Fruit fly (Drosophila melanogaster): ENCODE measurements around the gene LysP.

LysP gene

dm6 chr3L:1208206-1208605, 10.3 kb downstream of the LysP start (continued):
- TF ChIP-seq Med (GFP tag) (peak; percentile 51), dimm (GFP tag; IDR thresholded peaks at IDR 0.05) (no peak), CG14014 (GFP tag; IDR thresholded peaks at IDR 0.05) (no peak), hbn (GFP tag; IDR thresholded peaks at IDR 0.05; ENCODE audit: partially characterized antibody) (no peak), lbe (GFP tag; optimal IDR thresholded peaks at IDR 0.05) (no peak), unc-4 (GFP tag; IDR thresholded peaks at IDR 0.05; ENCODE audit: partially characterized antibody) (0 out of 2 replicates have a peak, but pooled peaks have one; percentile 32), D19B (GFP tag; optimal IDR thresholded peaks at IDR 0.05) (no peak), tna (GFP tag; IDR thresholded peaks at IDR 0.05; ENCODE audit: partially characterized antibody) (0 out of 2 replicates have a peak, but pooled peaks have one; percentile 37), chinmo (GFP tag; IDR thresholded peaks at IDR 0.05; ENCODE audit: partially characterized antibody) (peak; percentile 77; the same call in 2 of the 4 replicates), CG8281 (tag; optimal IDR thresholded peaks at IDR 0.05) (no peak), Usf (GFP tag; optimal IDR thresholded peaks at IDR 0.05) (no peak), lilli (GFP tag; optimal IDR thresholded peaks at IDR 0.05) (no peak), CG12219 (GFP tag; optimal IDR thresholded peaks at IDR 0.05) (no peak), CG8290 (GFP tag; optimal IDR thresholded peaks at IDR 0.05) (no peak), CG8290 (tag; optimal IDR thresholded peaks at IDR 0.05) (peak in 1 of 2 experiments; percentile 7), CG8359 (GFP tag; optimal IDR thresholded peaks at IDR 0.05; ENCODE audit: borderline replicate concordance) (no peak), Dek (tag; optimal IDR thresholded peaks at IDR 0.05) (no peak), Bgb (GFP tag; IDR thresholded peaks at IDR 0.05; ENCODE audit: partially characterized antibody) (0 out of 2 replicates have a peak, but pooled peaks have one; percentile 17), bcd (GFP tag; optimal IDR thresholded peaks at IDR 0.05) (peak; percentile 28), slou (GFP tag; optimal IDR thresholded peaks at IDR 0.05) (no peak), ara (GFP tag; IDR thresholded peaks at IDR 0.05) (no peak), CG9727 (GFP tag; optimal IDR thresholded peaks at IDR 0.05) (no peak), CG31365 (tag; optimal IDR thresholded peaks at IDR 0.05) (no peak), da (GFP tag; optimal IDR thresholded peaks at IDR 0.05) (no peak), peb (GFP tag; IDR thresholded peaks at IDR 0.05) (no peak), fd102C (GFP tag; optimal IDR thresholded peaks at IDR 0.05) (no peak), CG9609 (GFP tag; optimal IDR thresholded peaks at IDR 0.05) (no peak), CG30403 (GFP tag; optimal IDR thresholded peaks at IDR 0.05) (no peak), sc (optimal IDR thresholded peaks at IDR 0.05) (no peak), sc (GFP tag; optimal IDR thresholded peaks at IDR 0.05) (no peak), CG13287 (GFP tag; IDR thresholded peaks at IDR 0.05; ENCODE audit: partially characterized antibody) (peak; percentile 32; the same call in 1 of the 2 replicates), ap (GFP tag; IDR thresholded peaks at IDR 0.05) (no peak), ewg (GFP tag; optimal IDR thresholded peaks at IDR 0.05) (no peak), Six4 (GFP tag; optimal IDR thresholded peaks at IDR 0.05) (no peak), Nf-YC (tag; optimal IDR thresholded peaks at IDR 0.05) (no peak), CG15269 (tag; optimal IDR thresholded peaks at IDR 0.05) (no peak), Adf1 (GFP tag; IDR thresholded peaks at IDR 0.05) (no peak), Ets97D (GFP tag; optimal IDR thresholded peaks at IDR 0.05) (no peak), CG34376 (GFP tag; optimal IDR thresholded peaks at IDR 0.05) (no peak), CG9215 (GFP tag; IDR thresholded peaks at IDR 0.05) (no peak), CG12769 (tag; optimal IDR thresholded peaks at IDR 0.05) (peak; percentile 64), Atf6 (GFP tag; IDR thresholded peaks at IDR 0.05) (no peak), zen (tag; optimal IDR thresholded peaks at IDR 0.05) (no peak), vvl (GFP tag; IDR thresholded peaks at IDR 0.05) (peak; percentile 41; the same call in 1 of the 2 replicates), CG7839 (tag; optimal IDR thresholded peaks at IDR 0.05) (no peak), luna (GFP tag; optimal IDR thresholded peaks at IDR 0.05) (no peak), twi (tag; optimal IDR thresholded peaks at IDR 0.05) (no peak), CG12659 (GFP tag; optimal IDR thresholded peaks at IDR 0.05) (no peak), CG15514 (GFP tag; optimal IDR thresholded peaks at IDR 0.05) (no peak), oc (tag; optimal IDR thresholded peaks at IDR 0.05) (peak; percentile 43), Kr (GFP tag; optimal IDR thresholded peaks at IDR 0.05) (no peak)
